Worm (Caenorhabditis elegans): ENCODE results near the gene ZK54.3.

ZK54.3 gene

DNA sequence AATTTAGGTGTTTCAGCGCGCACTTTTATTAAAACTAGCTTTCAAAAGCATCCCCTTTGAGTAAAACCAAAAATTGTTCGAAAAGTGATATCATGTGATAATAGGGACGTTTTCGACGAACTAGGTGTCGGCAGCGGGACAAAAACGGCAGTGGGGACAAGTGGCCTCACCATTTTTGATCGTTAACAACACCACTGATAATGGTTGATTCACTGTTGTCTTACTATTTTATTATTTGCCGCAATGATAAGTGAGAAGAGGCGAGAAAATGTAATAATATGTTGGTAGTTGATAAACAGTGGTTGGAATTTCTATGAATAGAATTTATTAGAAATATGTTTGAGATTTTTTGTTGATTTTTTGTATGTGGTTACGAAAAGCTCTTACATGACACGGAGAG, 9.2 kb upstream of the ZK54.3 start:
- no peak for TF ChIP-seq unc-62 (GFP tag; optimal IDR thresholded peaks at IDR 0.05)

DNA sequence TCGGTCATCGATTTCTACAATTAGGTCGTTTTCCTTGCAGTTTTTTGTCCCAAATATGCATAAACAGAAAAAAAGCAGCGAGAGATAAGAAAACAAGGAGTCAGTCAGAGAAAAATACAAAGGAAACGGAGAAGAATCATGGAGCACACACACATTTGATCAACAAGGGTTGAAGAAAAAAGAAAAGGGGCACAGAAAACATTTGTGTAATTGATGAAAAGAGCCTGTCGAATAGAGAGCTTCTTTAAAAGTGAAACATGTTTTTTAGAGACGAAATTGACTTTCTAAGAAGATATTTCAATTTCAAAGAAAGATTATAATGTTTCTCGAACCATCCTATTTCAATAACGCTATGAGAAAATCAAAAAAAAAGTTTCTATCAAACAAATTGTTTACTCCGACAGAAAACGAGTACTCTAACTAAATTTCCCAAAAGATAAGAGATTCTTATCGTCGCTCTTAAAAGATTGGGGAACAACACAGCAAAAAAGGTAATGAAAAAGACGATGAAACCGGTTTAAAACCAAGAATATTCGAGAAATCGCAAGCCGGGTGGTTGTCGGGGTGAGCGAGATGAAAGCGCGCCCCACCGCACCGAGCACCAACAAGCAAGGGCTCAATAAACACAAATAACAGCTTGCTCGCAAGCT, 7.8 kb upstream of the ZK54.3 start, which contains the start of gene tps-1:
Gene tps-1 (minus strand): TSS at position 14 of the 650 bp plus-strand sequence.
- TF ChIP-seq unc-62 (GFP tag; optimal IDR thresholded peaks at IDR 0.05), result no peak

ce11 chrX:17472917-17473316, 6.1 kb upstream of the ZK54.3 start:
- TF ChIP-seq unc-62 (GFP tag; optimal IDR thresholded peaks at IDR 0.05), result no peak

ce11 chrX:17471703-17472102, 4.9 kb upstream of the ZK54.3 start:
- no peak for TF ChIP-seq unc-62 (GFP tag; optimal IDR thresholded peaks at IDR 0.05)

DNA sequence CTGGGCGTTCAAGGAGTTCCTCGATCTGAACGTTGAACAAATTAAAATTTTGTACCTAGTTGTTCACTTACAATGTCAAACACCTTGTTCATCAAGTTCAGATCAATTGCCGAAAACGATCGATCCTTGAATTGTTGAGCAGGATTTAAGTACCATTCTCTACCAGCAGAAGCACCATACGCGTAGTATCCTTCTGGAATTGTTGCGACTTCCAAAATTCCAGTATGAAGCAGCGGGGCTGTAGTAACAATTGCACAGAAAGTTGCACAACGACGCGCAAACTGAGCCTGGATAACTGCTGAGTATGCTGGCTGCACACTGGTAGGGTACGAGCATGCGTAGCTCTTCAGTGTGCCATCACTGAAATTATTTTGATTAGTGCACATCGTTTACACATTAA, 1.7 kb upstream of the ZK54.3 start:
- TF ChIP-seq unc-62 (GFP tag; optimal IDR thresholded peaks at IDR 0.05), result no peak

DNA sequence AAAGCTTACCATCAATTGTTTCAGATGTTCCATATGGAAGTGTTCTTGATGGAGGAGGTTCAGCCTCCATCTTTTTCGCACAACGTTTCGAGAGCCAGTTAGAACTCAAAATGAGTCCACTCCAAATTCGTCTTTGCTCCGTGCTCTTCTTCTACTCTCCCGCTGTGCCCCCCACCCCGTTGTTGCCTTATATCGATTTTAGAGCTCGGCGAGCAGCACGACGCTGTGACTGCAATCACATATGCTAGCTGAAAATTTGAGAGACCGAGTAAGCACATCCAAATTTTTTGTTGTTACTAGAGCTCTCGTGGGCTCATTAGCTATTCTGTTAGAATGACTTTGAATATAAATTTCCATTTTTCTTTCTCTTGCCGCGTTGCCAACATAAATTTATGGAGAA, 2.0 kb downstream of the ZK54.3 start, which contains the start of gene slc-17.1:
Gene slc-17.1 (minus strand): TSS at position 101 of the 400 bp plus-strand sequence.
- TF ChIP-seq unc-62 (GFP tag; optimal IDR thresholded peaks at IDR 0.05), result no peak

ce11 chrX:17461958-17462357, 4.8 kb downstream of the ZK54.3 start:
- TF ChIP-seq unc-62 (GFP tag; optimal IDR thresholded peaks at IDR 0.05), result no peak

DNA sequence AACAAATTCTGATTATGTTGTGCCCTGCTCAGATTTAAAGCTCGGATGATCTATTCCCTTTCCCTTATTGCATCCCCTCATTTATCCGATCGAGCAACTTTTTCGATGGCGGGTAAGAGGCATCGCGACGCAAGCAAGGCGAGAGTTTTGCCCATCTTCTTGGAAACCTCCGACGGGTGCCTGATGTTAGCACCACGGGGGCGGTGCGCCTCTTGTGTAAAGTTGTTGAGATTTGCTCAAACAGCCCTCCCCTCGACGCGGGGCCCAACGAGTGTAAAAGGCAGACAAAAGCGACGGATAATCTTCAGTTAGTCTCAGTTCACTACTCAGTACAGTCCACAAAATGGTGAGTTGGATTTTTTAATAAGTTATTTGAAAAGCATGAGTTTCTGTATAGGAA, 7.9 kb downstream of the ZK54.3 start, which contains the start of gene mlc-1:
Gene mlc-1 (plus strand): TSS at position 324 of the 400 bp plus-strand sequence.
- no peak for TF ChIP-seq unc-62 (GFP tag; optimal IDR thresholded peaks at IDR 0.05)

DNA sequence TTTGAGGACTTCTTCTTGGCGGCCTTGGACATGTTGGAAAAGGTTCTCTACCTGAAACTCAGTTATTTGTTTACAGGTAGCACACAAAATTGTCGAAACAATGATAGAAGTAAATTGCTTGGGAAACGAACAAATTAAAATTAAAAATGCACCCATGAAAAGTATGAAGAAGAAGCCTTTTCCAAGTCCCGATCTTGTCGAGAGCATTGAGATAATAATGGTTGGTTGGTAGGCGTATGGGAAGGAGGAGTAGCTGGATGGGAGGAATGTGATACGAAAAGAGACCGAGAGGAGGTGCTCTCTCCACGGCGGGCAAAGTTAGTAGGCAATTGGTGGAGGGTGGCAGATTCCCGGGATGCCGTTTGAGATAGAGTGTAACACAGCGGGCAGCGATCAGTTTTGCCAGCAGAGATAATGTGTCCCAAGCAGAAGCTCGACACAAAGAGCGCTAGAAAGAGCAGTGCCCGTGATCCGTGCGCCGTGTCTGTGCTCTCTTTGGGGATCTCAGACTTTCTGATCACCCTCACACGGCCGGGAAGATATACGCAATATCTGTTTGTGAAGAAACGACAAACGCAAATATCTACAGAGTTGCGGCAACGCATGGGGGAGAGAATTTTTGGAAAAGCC, 10.2 kb downstream of the ZK54.3 start, which contains the start of gene mlc-2:
Gene mlc-2 (minus strand): TSS at position 51 of the 630 bp plus-strand sequence.
- TF ChIP-seq unc-62 (GFP tag; optimal IDR thresholded peaks at IDR 0.05), result no peak

DNA sequence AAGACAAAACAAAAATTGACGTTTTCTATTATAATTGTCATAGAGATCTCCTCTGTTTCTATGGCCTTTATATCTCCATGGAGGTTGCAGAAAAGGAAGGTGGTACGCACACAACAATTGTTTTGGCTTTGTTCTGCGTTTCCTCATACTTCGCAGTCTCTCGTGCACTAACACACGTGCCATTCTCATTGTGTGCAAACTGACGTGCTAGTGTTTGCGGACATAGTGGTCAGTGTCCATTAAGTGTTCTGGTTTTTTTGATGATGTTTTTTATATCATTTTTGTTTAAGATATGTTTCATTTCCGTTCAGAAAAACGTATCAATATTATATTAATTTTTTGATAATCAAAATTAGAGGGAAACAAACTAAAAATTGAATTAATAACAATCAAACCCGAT, 15.4 kb downstream of the ZK54.3 start, which contains the start of gene C36E6.2:
Gene C36E6.2 (plus strand): TSS at position 261 of the 400 bp plus-strand sequence.
- TF ChIP-seq unc-62 (GFP tag; optimal IDR thresholded peaks at IDR 0.05), result no peak

ce11 chrX:17438386-17438785, 28.4 kb downstream of the ZK54.3 start, which contains the start of gene C36E6.8:
Gene C36E6.8 (plus strand): TSS chrX:17438686.
- no peak for TF ChIP-seq unc-62 (GFP tag; optimal IDR thresholded peaks at IDR 0.05)

DNA sequence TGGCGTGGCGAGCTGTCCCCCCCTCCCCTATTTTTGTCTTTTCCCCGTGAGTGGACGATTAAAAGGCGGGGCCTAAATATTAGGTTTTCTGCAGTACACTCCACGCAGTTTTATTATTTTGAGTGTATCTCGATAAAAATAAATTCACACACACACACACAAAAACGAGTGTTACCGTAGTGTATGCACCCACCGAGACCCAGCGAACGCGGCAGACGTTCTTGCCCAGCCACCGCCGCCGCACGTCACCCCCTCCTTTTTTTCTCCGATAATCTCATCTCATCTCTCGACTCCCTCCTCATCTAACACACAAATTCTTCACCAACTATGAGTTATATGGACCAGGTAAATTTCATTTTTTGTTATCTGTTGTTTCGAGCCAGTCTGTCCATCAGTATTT, 32.6 kb downstream of the ZK54.3 start, which contains the start of gene fubl-3:
Gene fubl-3 (plus strand): TSS at position 212 of the 400 bp plus-strand sequence.
- TF ChIP-seq unc-62 (GFP tag; optimal IDR thresholded peaks at IDR 0.05), result no peak

DNA sequence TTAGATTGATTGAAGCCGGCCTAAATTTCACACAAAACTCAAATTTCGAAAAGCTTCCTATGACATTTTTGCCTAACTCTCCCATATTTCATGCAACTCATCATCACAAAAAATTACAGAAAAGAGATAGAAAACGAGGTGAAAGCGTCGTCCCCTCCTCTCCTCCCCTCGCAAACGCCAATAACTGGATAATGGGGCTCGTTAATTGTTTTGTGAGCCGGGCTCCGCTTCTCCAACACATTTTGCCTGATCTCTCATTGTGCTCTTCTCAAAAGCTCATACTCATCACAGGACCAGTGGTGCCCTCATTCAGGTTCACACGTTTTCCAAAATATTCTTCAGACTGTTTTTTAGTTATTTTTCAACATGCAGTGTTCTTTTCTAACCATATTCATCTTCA, 38.0 kb downstream of the ZK54.3 start, which contains the start of gene pbo-6:
Gene pbo-6 (plus strand): TSS at position 240 of the 400 bp plus-strand sequence.
- no peak for TF ChIP-seq unc-62 (GFP tag; optimal IDR thresholded peaks at IDR 0.05)

- TF ChIP-seq unc-62 (GFP tag; optimal IDR thresholded peaks at IDR 0.05), result no peak
Observed at ce11 chrX:17427778-17428177, 39.0 kb downstream of the ZK54.3 start.

DNA sequence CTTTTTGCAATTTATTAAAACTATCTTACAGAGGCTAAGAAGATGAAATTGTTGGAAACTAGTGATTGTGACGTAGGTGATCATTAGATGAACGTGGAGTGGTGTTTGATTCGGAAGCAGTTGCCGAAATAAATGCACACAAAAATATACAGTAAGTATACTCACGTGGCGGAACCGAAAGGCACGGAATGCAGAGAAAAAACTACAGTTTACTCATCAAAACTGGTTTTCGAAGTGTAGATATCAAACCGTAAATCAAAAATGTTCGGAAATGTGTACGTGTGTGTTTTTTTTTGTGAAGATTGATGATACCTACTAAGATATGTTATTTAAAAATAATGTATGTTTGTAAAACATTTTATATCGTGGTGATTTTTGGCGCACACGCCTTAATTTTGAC, 40.1 kb downstream of the ZK54.3 start:
- no peak for TF ChIP-seq unc-62 (GFP tag; optimal IDR thresholded peaks at IDR 0.05)

DNA sequence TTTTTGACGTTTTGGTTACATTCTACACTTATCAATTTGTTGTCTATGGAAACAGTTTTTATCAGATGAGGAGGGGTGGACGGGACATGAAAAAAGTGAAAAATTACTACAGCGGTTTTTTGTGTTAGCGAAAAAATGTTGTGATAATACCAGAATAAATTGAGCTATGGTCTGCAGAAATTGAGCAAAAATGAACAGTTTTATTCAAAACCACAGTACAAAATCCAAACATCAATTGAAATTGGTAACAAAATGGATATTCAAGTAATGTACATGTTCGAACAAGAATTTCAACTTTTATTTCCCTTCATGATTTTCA, 42.3 kb downstream of the ZK54.3 start:
- TF ChIP-seq unc-62 (GFP tag; optimal IDR thresholded peaks at IDR 0.05), result no peak
